Fruit fly (Drosophila melanogaster) whole organism, adult: ENCODE data around the gene bchs.

Experiments
- CG11617 ChIP-seq: fragments of 200-800 bp; sonication (Bioruptor generic); optimal IDR thresholded peaks from 2 replicates; lab custom pipeline; 2017; ENCODE audit warnings: mild to moderate bottlenecking, missing biosample characterization, missing genetic modification reagents, missing genetic modification characterization
- CG14711 ChIP-seq: fragments of 200-800 bp; sonication (Bioruptor generic); optimal IDR thresholded peaks from 2 replicates; lab custom pipeline; 2018; ENCODE audit warnings: missing biosample characterization, mild to moderate bottlenecking, missing genetic modification characterization, moderate library complexity
- CG1620 ChIP-seq: fragments of 200-800 bp; sonication (Bioruptor generic); optimal IDR thresholded peaks from 2 replicates; lab custom pipeline; 2016; ENCODE audit warnings: missing biosample characterization, missing genetic modification characterization
- CG33017 ChIP-seq: fragments of 200-800 bp; sonication (Bioruptor generic); optimal IDR thresholded peaks from 2 replicates; lab custom pipeline; 2018; ENCODE audit warnings: missing biosample characterization, mild to moderate bottlenecking, missing genetic modification characterization, moderate library complexity
- CG5204 ChIP-seq: fragments of 200-800 bp; sonication (Bioruptor generic); optimal IDR thresholded peaks from 2 replicates; lab custom pipeline; 2016; ENCODE audit warnings: missing biosample characterization, missing genetic modification characterization
- CG7045 ChIP-seq: fragments of 200-800 bp; sonication (Bioruptor generic); optimal IDR thresholded peaks from 2 replicates; lab custom pipeline; 2017; ENCODE audit warnings: missing biosample characterization, mild to moderate bottlenecking, missing genetic modification characterization
- bab1 ChIP-seq: fragments of 200-800 bp; sonication (Bioruptor generic); optimal IDR thresholded peaks from 3 replicates; lab custom pipeline; 2019; ENCODE audit warnings: missing biosample characterization, mild to moderate bottlenecking, missing genetic modification characterization, moderate library complexity
- cnc ChIP-seq, 2 experiments: fragments of >200 bp; optimal IDR thresholded peaks; 2 replicates each; lab custom pipeline; 2017
- ovo ChIP-seq: fragments of 200-800 bp; sonication (Bioruptor generic); optimal IDR thresholded peaks from 2 replicates; lab custom pipeline; 2016; ENCODE audit warnings: missing biosample characterization, missing genetic modification characterization
- pad ChIP-seq: fragments of 200-800 bp; sonication (Bioruptor generic); optimal IDR thresholded peaks from 3 replicates; lab custom pipeline; 2017; ENCODE audit warnings: missing biosample characterization, missing genetic modification characterization, mild to moderate bottlenecking, moderate library complexity, missing genetic modification reagents
- tj ChIP-seq: fragments of 200-800 bp; sonication (Bioruptor generic); optimal IDR thresholded peaks from 3 replicates; lab custom pipeline; 2017; ENCODE audit warnings: missing biosample characterization, mild to moderate bottlenecking, missing genetic modification characterization, moderate library complexity
- toe ChIP-seq: fragments of 200-800 bp; sonication (Bioruptor generic); optimal IDR thresholded peaks from 2 replicates; lab custom pipeline; 2016; ENCODE audit warnings: missing biosample characterization, missing genetic modification characterization

DNA sequence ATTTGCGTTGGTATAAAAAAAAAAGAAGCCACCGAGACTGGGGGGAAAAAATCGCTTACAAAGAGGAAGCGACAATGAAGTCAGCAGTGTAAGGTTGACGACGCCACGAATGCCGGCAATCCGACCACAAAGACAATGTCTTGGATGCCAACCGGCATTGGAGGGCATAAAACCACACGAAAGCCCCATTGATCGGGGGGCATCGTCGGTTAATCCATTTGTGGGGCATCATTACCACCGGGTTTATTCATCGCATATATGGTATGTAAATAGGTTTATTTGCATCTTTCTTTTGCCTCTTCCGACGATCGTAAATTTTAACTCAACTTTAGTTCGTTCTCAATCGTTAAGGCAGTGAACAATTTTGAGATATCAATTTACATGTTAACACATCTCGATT lies 20.0 kb upstream of the bchs start:
- TF ChIP-seq CG33017 (tag; lab: Kevin White, UChicago): no peak
- no peak for TF ChIP-seq cnc (optimal IDR thresholded peaks at IDR 0.05; lab: Kevin White, UChicago)
- no peak for TF ChIP-seq bab1 (GFP tag; lab: Kevin White, UChicago)
- no peak for TF ChIP-seq ovo (GFP tag; lab: Kevin White, UChicago)
- no peak for TF ChIP-seq toe (GFP tag; lab: Kevin White, UChicago)
- no peak for TF ChIP-seq CG11617
- no peak for TF ChIP-seq CG5204 (GFP tag; lab: Kevin White, UChicago)
- TF ChIP-seq CG7045 (GFP tag; lab: Kevin White, UChicago): no peak
- TF ChIP-seq pad (GFP tag; lab: Kevin White, UChicago): no peak
- TF ChIP-seq CG14711: no peak
- no peak for TF ChIP-seq tj
- no peak for TF ChIP-seq CG1620 (GFP tag; lab: Kevin White, UChicago)
